Worm (Caenorhabditis elegans) whole organism, L2 larva: ENCODE data around the gene glp-1.
A peak's percentile ranks its signal among the peaks of the same experiment; 100 is the strongest.

Experiments used
- F13H6.1 ChIP-seq: sonication (generic microtip); optimal IDR thresholded peaks from 2 replicates; lab custom pipeline; 2016; ENCODE audit warnings: missing genetic modification characterization, missing compliant biosample characterization
- Y55F3AM.14 ChIP-seq: fragments of 200-800 bp; sonication (Bioruptor generic); optimal IDR thresholded peaks from 2 replicates; lab custom pipeline; 2018; ENCODE audit warnings: mild to moderate bottlenecking, missing genetic modification characterization, missing compliant biosample characterization
- ama-1 ChIP-seq: fragments of 150-350 bp; optimal IDR thresholded peaks from 2 replicates; lab custom pipeline; 2018; ENCODE audit warnings: inconsistent platforms
- blmp-1 ChIP-seq: sonication (generic microtip); optimal IDR thresholded peaks from 2 replicates; lab custom pipeline; 2017; ENCODE audit warnings: missing genetic modification characterization, mild to moderate bottlenecking, missing compliant biosample characterization, antibody characterized with exemption, moderate library complexity; ENCODE audit not compliant: insufficient read depth
- elt-3 ChIP-seq: sonication (generic microtip); optimal IDR thresholded peaks from 2 replicates; lab custom pipeline; 2017; ENCODE audit warnings: missing biosample characterization, missing genetic modification characterization
- lin-13 ChIP-seq: fragments of 150-350 bp; optimal IDR thresholded peaks from 2 replicates; lab custom pipeline; 2014; ENCODE audit warnings: missing biosample characterization, missing genetic modification reagents, missing genetic modification characterization
- lin-39 ChIP-seq: fragments of 150-350 bp; optimal IDR thresholded peaks from 2 replicates; lab custom pipeline; 2014; ENCODE audit warnings: missing biosample characterization, missing genetic modification reagents, missing genetic modification characterization
- mab-5 ChIP-seq: fragments of 150-350 bp; optimal IDR thresholded peaks from 2 replicates; lab custom pipeline; 2014; ENCODE audit warnings: missing biosample characterization, missing genetic modification characterization
- mdl-1 ChIP-seq, 2 experiments: fragments of 150-350 bp in 1 of 2; sonication (generic microtip) in 1 of 2; optimal IDR thresholded peaks; 2 replicates each; lab custom pipeline; 2017; ENCODE audit warnings: missing biosample characterization in 2 of 2, missing genetic modification characterization in 2 of 2
- nhr-77 ChIP-seq: fragments of 150-350 bp; optimal IDR thresholded peaks from 2 replicates; lab custom pipeline; 2014; ENCODE audit warnings: missing biosample characterization, missing genetic modification characterization
- snpc-4 ChIP-seq: fragments of 150-350 bp; optimal IDR thresholded peaks from 2 replicates; lab custom pipeline; 2014; ENCODE audit warnings: missing biosample characterization, missing genetic modification characterization
- unc-62 ChIP-seq: fragments of 150-350 bp; optimal IDR thresholded peaks from 2 replicates; lab custom pipeline; 2014; ENCODE audit warnings: missing biosample characterization, missing genetic modification reagents, missing genetic modification characterization

- no peak for TF ChIP-seq nhr-77 (tag; lab: Kevin White, UChicago)
- TF ChIP-seq ama-1 (lab: Kevin White, UChicago), result peak; percentile 80
- no peak for TF ChIP-seq snpc-4 (tag; lab: Kevin White, UChicago)
- no peak for TF ChIP-seq unc-62 (GFP tag; lab: Kevin White, UChicago)
- TF ChIP-seq elt-3 (tag; lab: Kevin White, UChicago), result no peak
- TF ChIP-seq lin-13 (GFP tag; lab: Kevin White, UChicago), result no peak
- no peak for TF ChIP-seq F13H6.1 (tag; lab: Kevin White, UChicago)
- no peak for TF ChIP-seq mab-5 (tag; lab: Kevin White, UChicago)
- no peak for TF ChIP-seq lin-39
- TF ChIP-seq mdl-1 (tag; optimal IDR thresholded peaks at IDR 0.05; lab: Kevin White, UChicago), result no peak
- no peak for TF ChIP-seq blmp-1
- no peak for TF ChIP-seq Y55F3AM.14 (GFP tag; lab: Kevin White, UChicago)
These were observed 33.0 kb upstream of the glp-1 start, which contains the start of gene gst-1 for ce11 chrIII:9058959-9059534.
